Worm (Caenorhabditis elegans): ENCODE results near the gene F09F9.2.

Gene F09F9.2

DNA sequence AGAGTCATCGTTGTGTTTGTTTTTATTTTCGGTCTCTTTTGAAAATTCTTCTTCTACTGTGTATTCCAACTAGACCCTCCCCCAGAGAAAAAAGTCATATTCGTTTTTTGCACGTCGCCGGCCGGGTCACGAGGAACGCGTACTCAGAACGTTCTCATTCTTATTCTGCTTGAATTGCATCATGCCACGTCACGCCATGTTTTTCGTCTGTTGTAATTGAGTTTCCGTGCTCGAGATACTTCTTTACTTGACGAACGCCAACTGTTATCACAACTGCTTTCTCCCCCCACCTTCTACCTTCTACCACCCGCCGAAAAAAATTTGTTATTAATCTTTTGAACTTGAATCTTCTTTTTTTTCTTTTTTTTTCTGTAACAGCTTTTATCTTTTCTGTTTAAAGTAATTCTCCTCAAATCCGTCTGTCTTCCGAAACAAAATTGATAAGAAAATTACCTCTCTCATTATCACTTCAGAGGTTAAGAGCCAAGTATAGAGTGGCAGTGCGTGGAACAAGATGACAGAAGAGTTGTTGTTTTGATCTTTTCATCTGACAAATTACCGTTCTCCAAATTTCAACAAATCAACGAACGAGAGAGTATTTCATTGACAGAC is 31.5 kb upstream of the F09F9.2 start (continued):
- TF ChIP-seq madf-9 (GFP tag; conservative IDR thresholded peaks at IDR 0.05): no peak
- peak; percentile 59; the same call in 1 of the 2 replicates for TF ChIP-seq tra-1 (GFP tag; IDR thresholded peaks at IDR 0.05)
- no peak for TF ChIP-seq skn-1 (tag; optimal IDR thresholded peaks at IDR 0.05)
- no peak for TF ChIP-seq jun-1 (tag; optimal IDR thresholded peaks at IDR 0.05)
- no peak for TF ChIP-seq set-16 (GFP tag; IDR thresholded peaks at IDR 0.05)
- no peak for TF ChIP-seq lin-38 (GFP tag; IDR thresholded peaks at IDR 0.05)
- TF ChIP-seq madf-5 (GFP tag; IDR thresholded peaks at IDR 0.05): no peak
- TF ChIP-seq ceh-28 (tag; optimal IDR thresholded peaks at IDR 0.05): no peak
- TF ChIP-seq F10B5.3 (tag; optimal IDR thresholded peaks at IDR 0.05): no peak
- peak in 1 of 2 experiments; percentile 99 for TF ChIP-seq hif-1 (tag; optimal IDR thresholded peaks at IDR 0.05)
- TF ChIP-seq Y105C5A.15 (GFP tag; IDR thresholded peaks at IDR 0.05): no peak
- no peak for TF ChIP-seq snpc-1.2 (GFP tag; IDR thresholded peaks at IDR 0.05)
- TF ChIP-seq lin-29 (GFP tag; IDR thresholded peaks at IDR 0.05): no peak
- no peak for TF ChIP-seq php-3 (GFP tag; IDR thresholded peaks at IDR 0.05)
- TF ChIP-seq mdl-1 (tag; optimal IDR thresholded peaks at IDR 0.05): no peak
- TF ChIP-seq nhr-42 (GFP tag; IDR thresholded peaks at IDR 0.05): no peak
- TF ChIP-seq nhr-11 (tag; optimal IDR thresholded peaks at IDR 0.05): peak; percentile 77
- TF ChIP-seq dpl-1 (GFP tag; optimal IDR thresholded peaks at IDR 0.05): no peak
- no peak for TF ChIP-seq ZK337.2 (GFP tag; IDR thresholded peaks at IDR 0.05)
- TF ChIP-seq egl-43 (GFP tag; IDR thresholded peaks at IDR 0.05): 0 out of 2 replicates have a peak, but pooled peaks have one; percentile 51
- TF ChIP-seq ceh-20 (GFP tag; IDR thresholded peaks at IDR 0.05): peak; percentile 56; the same call in 1 of the 2 replicates
- TF ChIP-seq T26A8.4 (GFP tag; IDR thresholded peaks at IDR 0.05): no peak
- TF ChIP-seq nhr-28 (tag; optimal IDR thresholded peaks at IDR 0.05): peak; percentile 8
- no peak for TF ChIP-seq fos-1 (tag; optimal IDR thresholded peaks at IDR 0.05)
- TF ChIP-seq ztf-7 (tag; optimal IDR thresholded peaks at IDR 0.05): peak; percentile 72
- no peak for TF ChIP-seq gei-8 (GFP tag; optimal IDR thresholded peaks at IDR 0.05)
- no peak for TF ChIP-seq rbr-2 (tag; optimal IDR thresholded peaks at IDR 0.05)
- TF ChIP-seq hlh-30 (tag; optimal IDR thresholded peaks at IDR 0.05; ENCODE audit: insufficient read depth): peak; percentile 20
- no peak for TF ChIP-seq sdz-12 (GFP tag; optimal IDR thresholded peaks at IDR 0.05)
- peak; percentile 33 for TF ChIP-seq pqm-1 (tag; optimal IDR thresholded peaks at IDR 0.05)
- peak; percentile 28 for TF ChIP-seq F37D6.2 (tag; optimal IDR thresholded peaks at IDR 0.05)
- 0 out of 2 replicates have a peak, but pooled peaks have one; percentile 6 for TF ChIP-seq saeg-2 (GFP tag; IDR thresholded peaks at IDR 0.05)
- TF ChIP-seq nhr-76 (tag; optimal IDR thresholded peaks at IDR 0.05): no peak
- no peak for TF ChIP-seq zag-1 (tag; optimal IDR thresholded peaks at IDR 0.05)
- no peak for TF ChIP-seq daf-12 (tag; optimal IDR thresholded peaks at IDR 0.05)
- TF ChIP-seq R02D3.7 (tag; optimal IDR thresholded peaks at IDR 0.05): no peak
- TF ChIP-seq ceh-62 (tag; optimal IDR thresholded peaks at IDR 0.05): no peak
- TF ChIP-seq lsy-2 (tag; optimal IDR thresholded peaks at IDR 0.05): peak in 1 of 2 experiments; percentile 79
- TF ChIP-seq spr-3 (GFP tag; optimal IDR thresholded peaks at IDR 0.05): no peak
- no peak for TF ChIP-seq lim-7 (GFP tag; IDR thresholded peaks at IDR 0.05)
- no peak for TF ChIP-seq egl-27 (tag; optimal IDR thresholded peaks at IDR 0.05)
- no peak for TF ChIP-seq T20F7.1 (GFP tag; optimal IDR thresholded peaks at IDR 0.05)
- TF ChIP-seq Y48G9A.11 (GFP tag; IDR thresholded peaks at IDR 0.05): no peak
- TF ChIP-seq ama-1 (optimal IDR thresholded peaks at IDR 0.05): no peak
- TF ChIP-seq nhr-237 (tag; optimal IDR thresholded peaks at IDR 0.05): no peak
- TF ChIP-seq lin-13 (GFP tag; optimal IDR thresholded peaks at IDR 0.05): no peak
- no peak for TF ChIP-seq aly-2 (tag; optimal IDR thresholded peaks at IDR 0.05)
- no peak for TF ChIP-seq nhr-10 (tag; optimal IDR thresholded peaks at IDR 0.05)

All from whole organism, L4 larva.